Worm (Caenorhabditis elegans) whole organism, midembryonic: ENCODE data around the gene cyp-33E3.

ENCODE experiments used
- cog-1 ChIP-seq: sonication (generic microtip); optimal IDR thresholded peaks from 2 replicates; lab custom pipeline; 2016; ENCODE audit warnings: missing genetic modification characterization, missing compliant biosample characterization
- med-1 ChIP-seq: sonication (generic microtip); optimal IDR thresholded peaks from 2 replicates; lab custom pipeline; 2017; ENCODE audit warnings: missing genetic modification characterization, mild to moderate bottlenecking, missing compliant biosample characterization, antibody characterized with exemption, missing genetic modification reagents; ENCODE audit not compliant: insufficient read depth
- ref-1 ChIP-seq: fragments of 200-800 bp; sonication (Bioruptor generic); conservative IDR thresholded peaks from 2 replicates; pipeline ENCODE4 v1.3.6; 2022; ENCODE audit warnings: missing genetic modification reagents, missing genetic modification characterization, missing compliant biosample characterization
- ztf-29 ChIP-seq: fragments of 200-800 bp; sonication (Bioruptor generic); IDR thresholded peaks from 2 replicates; pipeline ENCODE4 v1.3.6; 2022; ENCODE audit warnings: missing genetic modification reagents, missing genetic modification characterization, missing compliant biosample characterization

- TF ChIP-seq med-1 (GFP tag; lab: Kevin White, UChicago) = no peak
- no peak for TF ChIP-seq cog-1 (tag; lab: Kevin White, UChicago)
- TF ChIP-seq ztf-29 (GFP tag; lab: Robert Waterston, UW) = no peak
- no peak for TF ChIP-seq ref-1 (GFP tag; lab: Robert Waterston, UW)
Measured at ce11 chrIV:8638761-8639160, 24.0 kb downstream of the cyp-33E3 start, which contains the start of gene F42A9.9.
